Fruit fly (Drosophila melanogaster): ENCODE data around the gene CG42346.

DNA sequence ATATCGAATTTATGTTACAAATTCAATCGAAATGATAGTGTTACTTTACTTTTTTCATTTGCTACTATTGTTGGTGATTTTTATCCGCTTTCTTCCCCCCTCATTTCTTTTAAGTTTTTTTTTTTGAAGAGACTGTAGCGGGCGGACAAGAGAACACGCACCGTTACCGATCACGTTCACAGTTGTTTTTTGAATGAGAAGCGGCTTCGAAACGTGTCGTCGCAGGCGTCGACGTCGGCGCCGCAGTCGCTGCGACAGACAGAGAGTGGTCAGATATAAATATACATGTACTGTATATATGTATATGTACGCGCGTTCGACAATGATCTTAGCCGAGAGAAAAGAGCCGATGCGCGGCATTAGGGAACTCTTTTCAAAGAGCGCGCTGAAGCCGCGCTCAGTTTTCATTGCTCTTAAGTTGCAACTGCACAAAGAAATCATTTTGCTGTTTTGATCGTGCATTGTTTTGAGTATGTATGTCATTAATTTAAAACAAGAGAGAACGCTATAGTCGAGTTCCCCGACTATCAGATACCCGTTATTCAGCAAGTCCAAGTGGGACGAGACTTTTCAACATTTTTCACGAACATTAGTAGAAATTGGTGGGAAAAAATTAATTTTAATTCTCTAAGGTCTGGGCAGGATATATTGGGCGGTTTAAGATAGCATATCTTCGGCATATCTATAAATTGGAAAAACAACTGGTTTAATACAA, 23.0 kb downstream of the CG42346 start, which contains the start of gene fog:
- TF ChIP-seq psq (optimal IDR thresholded peaks at IDR 0.05), result no peak
- TF ChIP-seq usp (GFP tag; optimal IDR thresholded peaks at IDR 0.05), result no peak
